Fruit fly (Drosophila melanogaster) whole organism, adult: ENCODE measurements around the gene CG17191.

ENCODE experiments used
- CG1620 ChIP-seq: fragments of 200-800 bp; sonication (Bioruptor generic); optimal IDR thresholded peaks from 2 replicates; lab custom pipeline; 2016; ENCODE audit warnings: missing biosample characterization, missing genetic modification characterization
- CG7101 ChIP-seq: fragments of 200-800 bp; sonication (Bioruptor generic); optimal IDR thresholded peaks from 2 replicates; lab custom pipeline; 2018; ENCODE audit warnings: missing biosample characterization, mild to moderate bottlenecking, missing genetic modification characterization, moderate library complexity
- Crg-1 ChIP-seq: fragments of 200-800 bp; sonication (Bioruptor generic); optimal IDR thresholded peaks from 2 replicates; lab custom pipeline; 2016; ENCODE audit warnings: missing biosample characterization, missing genetic modification characterization
- kay ChIP-seq: fragments of 200-800 bp; sonication (Bioruptor generic); peaks from one replicate; lab custom pipeline; 2016; ENCODE audit warnings: missing biosample characterization, missing genetic modification characterization, borderline replicate concordance
- ovo ChIP-seq: fragments of 200-800 bp; sonication (Bioruptor generic); optimal IDR thresholded peaks from 2 replicates; lab custom pipeline; 2016; ENCODE audit warnings: missing biosample characterization, missing genetic modification characterization
- tj ChIP-seq: fragments of 200-800 bp; sonication (Bioruptor generic); optimal IDR thresholded peaks from 3 replicates; lab custom pipeline; 2017; ENCODE audit warnings: missing biosample characterization, mild to moderate bottlenecking, missing genetic modification characterization, moderate library complexity
- toe ChIP-seq: fragments of 200-800 bp; sonication (Bioruptor generic); optimal IDR thresholded peaks from 2 replicates; lab custom pipeline; 2016; ENCODE audit warnings: missing biosample characterization, missing genetic modification characterization

DNA sequence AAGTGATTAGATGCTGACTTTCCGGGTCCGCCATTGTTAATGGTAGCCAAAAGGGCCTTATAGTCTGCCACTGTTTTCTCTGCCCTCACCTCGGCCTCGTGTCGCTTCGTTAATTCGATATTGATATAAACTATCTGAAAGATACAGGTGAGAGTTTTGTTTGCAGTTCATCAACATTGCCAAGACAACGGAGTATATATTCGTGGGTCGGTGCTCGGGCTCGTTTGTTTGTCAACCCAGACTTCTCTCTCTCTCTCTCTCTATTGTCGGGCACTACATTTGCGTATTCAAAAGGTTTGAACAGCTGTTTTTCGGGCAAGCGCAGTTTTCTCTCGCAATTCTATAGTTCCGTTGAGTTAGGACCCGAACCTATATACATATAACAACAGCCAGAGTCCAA lies 47.8 kb upstream of the CG17191 start:
- no peak for TF ChIP-seq CG7101 (tag; lab: Kevin White, UChicago)
- no peak for TF ChIP-seq toe (GFP tag; lab: Kevin White, UChicago)
- TF ChIP-seq CG1620 (GFP tag; lab: Kevin White, UChicago) = no peak
- no peak for TF ChIP-seq tj
- no peak for TF ChIP-seq Crg-1 (GFP tag; lab: Kevin White, UChicago)
- no peak for TF ChIP-seq ovo (GFP tag; lab: Kevin White, UChicago)
- TF ChIP-seq kay (GFP tag; lab: Kevin White, UChicago) = no peak
